Worm (Caenorhabditis elegans) whole organism, L2 larva: ENCODE data around the gene gst-39.

Experiments
- alr-1 ChIP-seq: fragments of 150-350 bp; optimal IDR thresholded peaks from 2 replicates; lab custom pipeline; 2014; ENCODE audit warnings: missing biosample characterization, missing genetic modification characterization
- ceh-82 ChIP-seq: fragments of 150-350 bp; optimal IDR thresholded peaks from 2 replicates; lab custom pipeline; 2014; ENCODE audit warnings: missing biosample characterization, missing genetic modification characterization
- mdl-1 ChIP-seq, 2 experiments: fragments of 150-350 bp in 1 of 2; sonication (generic microtip) in 1 of 2; optimal IDR thresholded peaks; 2 replicates each; lab custom pipeline; 2017; ENCODE audit warnings: missing biosample characterization in 2 of 2, missing genetic modification characterization in 2 of 2
- sem-4 ChIP-seq: fragments of 150-350 bp; optimal IDR thresholded peaks from 2 replicates; lab custom pipeline; 2014; ENCODE audit warnings: missing biosample characterization, missing genetic modification reagents, missing genetic modification characterization
- skn-1 ChIP-seq: sonication (generic microtip); optimal IDR thresholded peaks from 2 replicates; lab custom pipeline; 2017; ENCODE audit warnings: missing biosample characterization, missing genetic modification characterization
- snpc-4 ChIP-seq: fragments of 150-350 bp; optimal IDR thresholded peaks from 2 replicates; lab custom pipeline; 2014; ENCODE audit warnings: missing biosample characterization, missing genetic modification characterization

- TF ChIP-seq snpc-4 (no peak), sem-4 (tag; lab: Kevin White, UChicago) (no peak), alr-1 (tag; lab: Kevin White, UChicago) (no peak), skn-1 (tag; lab: Kevin White, UChicago) (no peak), ceh-82 (tag; lab: Kevin White, UChicago) (no peak), mdl-1 (tag; optimal IDR thresholded peaks at IDR 0.05; lab: Kevin White, UChicago) (no peak)
Observed at ce11 chrII:15183139-15183538, 11.4 kb upstream of the gst-39 start, which contains the start of gene gst-34.
